Worm (Caenorhabditis elegans): ENCODE data around the gene Y54F10AR.1.
"Not testable (repeated sequence)": the region's sequence is repeated elsewhere in the genome, so short reads cannot be mapped to it uniquely, and the experiment has no call there.

Y54F10AR.1 gene

ce11 chrIII:2563883-2564282, 11.6 kb downstream of the Y54F10AR.1 start, which contains the start of gene Y54F10AM.11:
TSS of gene Y54F10AM.11 (minus strand) at chrIII:2563983.
- not testable (repeated sequence) for TF ChIP-seq nhr-12, unc-39, egl-27 (tag; optimal IDR thresholded peaks at IDR 0.05)

ce11 chrIII:2563033-2563656, 12.3 kb downstream of the Y54F10AR.1 start:
- TF ChIP-seq eor-1 (tag; optimal IDR thresholded peaks at IDR 0.05) = no peak
- no peak for TF ChIP-seq ceh-16 (tag; optimal IDR thresholded peaks at IDR 0.05)
- no peak for TF ChIP-seq skn-1 (tag; optimal IDR thresholded peaks at IDR 0.05)
- TF ChIP-seq snpc-4 (tag; optimal IDR thresholded peaks at IDR 0.05) = no peak

ce11 chrIII:2561410-2561809, 14.1 kb downstream of the Y54F10AR.1 start, which contains the start of gene nhr-239:
TSS of gene nhr-239 (plus strand) at chrIII:2561710.
- TF ChIP-seq ceh-9 (tag; optimal IDR thresholded peaks at IDR 0.05) = no peak
- no peak for TF ChIP-seq ama-1 (optimal IDR thresholded peaks at IDR 0.05)
- no peak for TF ChIP-seq nhr-237 (tag; optimal IDR thresholded peaks at IDR 0.05)
- no peak for TF ChIP-seq nhr-11 (tag; optimal IDR thresholded peaks at IDR 0.05)
- no peak for TF ChIP-seq fos-1 (tag; optimal IDR thresholded peaks at IDR 0.05)
- no peak for TF ChIP-seq nhr-25 (tag; optimal IDR thresholded peaks at IDR 0.05)
- no peak for TF ChIP-seq ceh-28 (tag; optimal IDR thresholded peaks at IDR 0.05)
- no peak for TF ChIP-seq egl-27 (tag; optimal IDR thresholded peaks at IDR 0.05)
- TF ChIP-seq pha-4 (tag; optimal IDR thresholded peaks at IDR 0.05) = no peak
- TF ChIP-seq eor-1 (tag; optimal IDR thresholded peaks at IDR 0.05) = no peak
- TF ChIP-seq ceh-16 (tag; optimal IDR thresholded peaks at IDR 0.05) = no peak
- TF ChIP-seq nhr-28 (tag; optimal IDR thresholded peaks at IDR 0.05) = no peak
- TF ChIP-seq nhr-43 (tag; optimal IDR thresholded peaks at IDR 0.05; ENCODE audit: poor library complexity, severe bottlenecking) = no peak
- no peak for TF ChIP-seq nhr-76 (tag; optimal IDR thresholded peaks at IDR 0.05)
- TF ChIP-seq daf-12 (tag; optimal IDR thresholded peaks at IDR 0.05) = no peak
- no peak for TF ChIP-seq ceh-82 (tag; optimal IDR thresholded peaks at IDR 0.05)
- TF ChIP-seq nhr-12 (tag; optimal IDR thresholded peaks at IDR 0.05) = no peak

DNA sequence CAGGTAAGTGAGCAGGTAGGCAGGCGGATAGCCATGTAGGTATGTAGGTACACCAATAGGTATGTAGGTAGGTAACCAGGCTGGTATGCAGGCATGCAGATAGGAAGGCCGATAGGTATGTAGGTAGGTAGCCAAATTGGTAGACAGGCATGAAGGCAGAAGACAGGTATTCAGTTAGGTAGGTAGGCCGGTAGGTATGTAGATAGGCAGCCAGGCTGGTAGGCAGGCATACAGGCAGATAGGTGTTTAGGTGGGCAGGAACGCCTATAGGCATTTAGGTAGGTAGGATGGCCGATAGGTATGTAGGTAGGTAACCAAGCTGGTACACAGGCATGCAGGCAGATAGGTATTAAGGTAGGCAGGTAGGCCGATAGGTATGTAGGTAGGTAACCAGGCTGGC, 14.7 kb downstream of the Y54F10AR.1 start:
- TF ChIP-seq nhr-11 (tag; optimal IDR thresholded peaks at IDR 0.05) = no peak
- no peak for TF ChIP-seq nfya-1 (tag; optimal IDR thresholded peaks at IDR 0.05; ENCODE audit: insufficient read depth)
- TF ChIP-seq lin-15B (tag; optimal IDR thresholded peaks at IDR 0.05) = no peak
- TF ChIP-seq nhr-25 (tag; optimal IDR thresholded peaks at IDR 0.05) = no peak
- no peak for TF ChIP-seq egl-27 (tag; optimal IDR thresholded peaks at IDR 0.05)
- TF ChIP-seq ama-1 (optimal IDR thresholded peaks at IDR 0.05) = no peak

DNA sequence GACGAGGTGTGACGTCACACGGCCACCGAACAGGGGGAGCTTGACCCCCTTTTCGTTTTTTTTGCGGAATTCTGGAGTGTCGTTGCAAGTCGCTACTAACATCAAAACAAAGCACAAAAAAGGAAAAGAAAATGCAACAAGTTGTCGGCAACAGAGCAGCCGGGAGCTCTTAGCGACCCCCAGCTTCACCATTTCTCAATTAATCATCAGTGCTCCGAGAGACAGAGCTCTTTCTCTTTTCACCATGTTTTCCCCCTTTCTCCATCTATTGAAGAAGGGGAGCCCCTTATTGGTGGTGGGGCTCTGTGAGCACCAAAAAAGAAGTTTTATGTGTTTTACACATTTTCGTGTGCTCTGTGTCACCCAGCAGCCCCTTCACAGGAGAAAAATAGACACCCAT, 21.9 kb downstream of the Y54F10AR.1 start:
- TF ChIP-seq lin-39 (tag; optimal IDR thresholded peaks at IDR 0.05) = peak; percentile 69
- TF ChIP-seq eor-1 (tag; optimal IDR thresholded peaks at IDR 0.05) = no peak

ce11 chrIII:2552382-2552781, 23.1 kb downstream of the Y54F10AR.1 start:
- TF ChIP-seq lsy-12 (tag; optimal IDR thresholded peaks at IDR 0.05) (no peak), lin-15B (tag; optimal IDR thresholded peaks at IDR 0.05) (peak; percentile 20), nhr-77 (tag; optimal IDR thresholded peaks at IDR 0.05) (no peak), unc-62 (GFP tag; optimal IDR thresholded peaks at IDR 0.05) (no peak), fkh-10 (GFP tag; optimal IDR thresholded peaks at IDR 0.05) (no peak), aly-2 (tag; optimal IDR thresholded peaks at IDR 0.05) (no peak), mdl-1 (tag; optimal IDR thresholded peaks at IDR 0.05) (no peak), lin-39 (tag; optimal IDR thresholded peaks at IDR 0.05) (no peak), nhr-43 (tag; optimal IDR thresholded peaks at IDR 0.05; ENCODE audit: poor library complexity, severe bottlenecking) (no peak), R02D3.7 (tag; optimal IDR thresholded peaks at IDR 0.05) (no peak), elt-3 (tag; optimal IDR thresholded peaks at IDR 0.05) (no peak), ceh-9 (tag; optimal IDR thresholded peaks at IDR 0.05) (no peak), tbx-2 (tag; optimal IDR thresholded peaks at IDR 0.05) (no peak), fkh-2 (tag; optimal IDR thresholded peaks at IDR 0.05) (no peak), nhr-28 (tag; optimal IDR thresholded peaks at IDR 0.05) (no peak), nfya-1 (tag; optimal IDR thresholded peaks at IDR 0.05; ENCODE audit: insufficient read depth) (peak; percentile 35)

Data from whole organism, L3 larva.